Worm (Caenorhabditis elegans): ENCODE data around the gene max-1.

ce11 chrV:13161052-13161451 lies 41.0 kb upstream of the max-1 start:
- no peak for TF ChIP-seq unc-39 (tag; optimal IDR thresholded peaks at IDR 0.05)
- TF ChIP-seq ztf-11 (tag; optimal IDR thresholded peaks at IDR 0.05), result no peak
- no peak for TF ChIP-seq sem-2 (GFP tag; optimal IDR thresholded peaks at IDR 0.05)
- TF ChIP-seq nhr-237 (tag; optimal IDR thresholded peaks at IDR 0.05), result no peak

Data from whole organism, mixed stage, embryonic.